Fruit fly (Drosophila melanogaster): Measurements from ENCODE around the gene CG31524.
A peak's percentile ranks its signal among the peaks of the same experiment; 100 is the strongest.

CG31524 gene

DNA sequence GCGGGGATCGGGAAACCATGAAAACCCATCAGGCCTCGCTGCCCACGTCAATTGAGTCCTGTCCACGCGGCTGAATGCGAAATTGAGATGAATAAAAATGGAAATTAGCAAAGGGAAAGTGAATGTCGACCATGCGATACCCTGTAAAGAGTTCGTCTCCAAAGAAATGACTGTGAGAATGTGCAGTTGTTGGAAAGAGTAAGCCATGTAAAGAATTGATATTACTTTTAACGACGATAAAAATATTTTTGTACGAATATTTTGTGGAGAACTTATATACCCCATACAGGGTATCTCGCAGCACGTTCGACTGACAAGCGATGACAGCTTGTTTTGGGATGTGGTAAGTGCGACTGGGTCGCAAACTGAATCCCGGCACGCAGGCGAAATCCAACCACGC lies 13.0 kb downstream of the CG31524 start:
- TF ChIP-seq HLH106 (tag; optimal IDR thresholded peaks at IDR 0.05) (peak; percentile 55), lola (GFP tag; optimal IDR thresholded peaks at IDR 0.05) (no peak), Vsx2 (GFP tag; optimal IDR thresholded peaks at IDR 0.05; ENCODE audit: partially characterized antibody) (no peak), OdsH (GFP tag; optimal IDR thresholded peaks at IDR 0.05) (peak; percentile 35), Jra (GFP tag; optimal IDR thresholded peaks at IDR 0.05) (no peak), Rel (GFP tag; optimal IDR thresholded peaks at IDR 0.05) (no peak), Rel (tag; optimal IDR thresholded peaks at IDR 0.05) (no peak), sv (GFP tag; optimal IDR thresholded peaks at IDR 0.05) (peak; percentile 4), rgr (GFP tag; optimal IDR thresholded peaks at IDR 0.05) (peak; percentile 60), jim (GFP tag; optimal IDR thresholded peaks at IDR 0.05) (no peak), Hr83 (GFP tag; optimal IDR thresholded peaks at IDR 0.05; ENCODE audit: poor library complexity, severe bottlenecking) (no peak), sage (GFP tag; optimal IDR thresholded peaks at IDR 0.05) (no peak), dmrt93B (GFP tag; optimal IDR thresholded peaks at IDR 0.05) (peak; percentile 15), Mio (GFP tag; optimal IDR thresholded peaks at IDR 0.05) (no peak), br (GFP tag; optimal IDR thresholded peaks at IDR 0.05) (peak; percentile 66), pan (optimal IDR thresholded peaks at IDR 0.05) (peak; percentile 18), dl (GFP tag; optimal IDR thresholded peaks at IDR 0.05; ENCODE audit: insufficient read depth in 1 of 2, partially characterized antibody in 2 of 2) (no peak), Dif (GFP tag; optimal IDR thresholded peaks at IDR 0.05; ENCODE audit: partially characterized antibody) (no peak), h (GFP tag; optimal IDR thresholded peaks at IDR 0.05) (peak; percentile 69), Hnf4 (GFP tag; optimal IDR thresholded peaks at IDR 0.05) (no peak), Hr78 (GFP tag; optimal IDR thresholded peaks at IDR 0.05) (no peak), Sp1 (GFP tag; optimal IDR thresholded peaks at IDR 0.05) (no peak), woc (GFP tag; optimal IDR thresholded peaks at IDR 0.05) (peak; percentile 18), CG9705 (GFP tag; optimal IDR thresholded peaks at IDR 0.05) (no peak), usp (GFP tag; optimal IDR thresholded peaks at IDR 0.05) (no peak), fru (GFP tag; optimal IDR thresholded peaks at IDR 0.05) (peak; percentile 50), ey (GFP tag; optimal IDR thresholded peaks at IDR 0.05) (peak; percentile 53), foxo (GFP tag; optimal IDR thresholded peaks at IDR 0.05) (peak in 1 of 2 experiments; percentile 67)

dm6 chr3R:30500226-30500625 lies 13.9 kb downstream of the CG31524 start, which contains the start of gene PH4alphaNE1:
Gene PH4alphaNE1 (minus strand): TSS chr3R:30500326.
- no peak for TF ChIP-seq h (GFP tag; optimal IDR thresholded peaks at IDR 0.05)
- no peak for TF ChIP-seq Rel (GFP tag; optimal IDR thresholded peaks at IDR 0.05)
- TF ChIP-seq Rel (tag; optimal IDR thresholded peaks at IDR 0.05) = no peak
- TF ChIP-seq Vsx2 (GFP tag; optimal IDR thresholded peaks at IDR 0.05; ENCODE audit: partially characterized antibody) = no peak
- TF ChIP-seq brk (GFP tag; optimal IDR thresholded peaks at IDR 0.05) = no peak
- no peak for TF ChIP-seq jim (GFP tag; optimal IDR thresholded peaks at IDR 0.05)
- TF ChIP-seq Hnf4 (GFP tag; optimal IDR thresholded peaks at IDR 0.05) = no peak
- TF ChIP-seq GATAd (GFP tag; optimal IDR thresholded peaks at IDR 0.05) = no peak
- TF ChIP-seq dmrt93B (GFP tag; optimal IDR thresholded peaks at IDR 0.05) = no peak
- TF ChIP-seq CG32264 (GFP tag; optimal IDR thresholded peaks at IDR 0.05) = no peak
- TF ChIP-seq Mio (GFP tag; optimal IDR thresholded peaks at IDR 0.05) = no peak

- TF ChIP-seq psq (GFP tag; optimal IDR thresholded peaks at IDR 0.05) (no peak), lola (GFP tag; optimal IDR thresholded peaks at IDR 0.05) (no peak), fru (GFP tag; optimal IDR thresholded peaks at IDR 0.05) (no peak), pan (optimal IDR thresholded peaks at IDR 0.05) (no peak), Abd-B (GFP tag; optimal IDR thresholded peaks at IDR 0.05) (no peak), br (GFP tag; optimal IDR thresholded peaks at IDR 0.05) (no peak)
Measured at dm6 chr3R:30496103-30496858, 17.9 kb downstream of the CG31524 start, which contains the start of gene PH4alphaMP. Gene PH4alphaMP (minus strand): TSS chr3R:30496153.

DNA sequence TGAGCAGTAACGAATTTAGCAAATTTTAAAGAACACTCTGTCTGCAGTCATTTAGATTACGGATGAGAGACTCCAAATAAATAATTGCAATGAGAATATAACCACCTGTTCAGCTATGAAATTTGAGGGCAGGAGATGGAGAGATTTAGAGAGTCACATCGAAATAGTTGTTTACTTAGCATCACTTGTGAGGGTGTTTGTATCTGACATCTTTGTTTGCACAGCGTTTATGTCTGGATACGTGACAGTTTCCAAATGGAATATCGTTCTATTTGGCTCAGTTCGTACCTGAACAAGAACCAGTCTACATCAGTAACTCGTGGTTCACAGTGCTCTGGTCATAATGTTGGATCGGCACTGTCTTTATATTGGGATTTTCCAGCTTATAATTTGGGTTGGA lies 24.4 kb downstream of the CG31524 start, which contains the start of gene PH4alphaSG2:
PH4alphaSG2 (plus strand) TSS at position 278 of the 400 bp plus-strand sequence.
- peak; percentile 84 for TF ChIP-seq h (GFP tag; optimal IDR thresholded peaks at IDR 0.05)
- TF ChIP-seq sv (GFP tag; optimal IDR thresholded peaks at IDR 0.05) = no peak
- no peak for TF ChIP-seq sage (GFP tag; optimal IDR thresholded peaks at IDR 0.05)
- TF ChIP-seq rgr (GFP tag; optimal IDR thresholded peaks at IDR 0.05) = no peak
- TF ChIP-seq CrebA (GFP tag; optimal IDR thresholded peaks at IDR 0.05; ENCODE audit: borderline replicate concordance) = no peak
- no peak for TF ChIP-seq HLH106 (tag; optimal IDR thresholded peaks at IDR 0.05)
- peak; percentile 4 for TF ChIP-seq OdsH (GFP tag; optimal IDR thresholded peaks at IDR 0.05)
- TF ChIP-seq tai (GFP tag; optimal IDR thresholded peaks at IDR 0.05) = no peak
- TF ChIP-seq CG9705 (GFP tag; optimal IDR thresholded peaks at IDR 0.05) = no peak

Measured in whole organism, wandering third instar larva.